Fruit fly (Drosophila melanogaster) whole organism, prepupa: ENCODE results near the gene CG3961.

Experiments used
- CG31627 ChIP-seq: fragments of 200-800 bp; sonication (Bioruptor generic); optimal IDR thresholded peaks from 3 replicates; lab custom pipeline; 2016; ENCODE audit warnings: missing biosample characterization, missing genetic modification characterization
- CG4318 ChIP-seq: fragments of 200-800 bp; sonication (Bioruptor generic); optimal IDR thresholded peaks from 3 replicates; lab custom pipeline; 2017; ENCODE audit warnings: missing biosample characterization, mild to moderate bottlenecking, missing genetic modification characterization
- Eip78C ChIP-seq: fragments of 200-800 bp; sonication (Bioruptor generic); peaks from one replicate; lab custom pipeline; 2016; ENCODE audit warnings: missing biosample characterization, missing genetic modification characterization
- Hr39 ChIP-seq: fragments of 200-800 bp; sonication (Bioruptor generic); optimal IDR thresholded peaks from 2 replicates; lab custom pipeline; 2016; ENCODE audit warnings: missing biosample characterization, missing genetic modification characterization
- OdsH ChIP-seq: fragments of 200-800 bp; sonication (Bioruptor generic); optimal IDR thresholded peaks from 3 replicates; lab custom pipeline; 2016; ENCODE audit warnings: missing biosample characterization, missing genetic modification characterization
- dac ChIP-seq: fragments of 200-800 bp; sonication (Bioruptor generic); optimal IDR thresholded peaks from 2 replicates; lab custom pipeline; 2017; ENCODE audit warnings: missing biosample characterization, mild to moderate bottlenecking, missing genetic modification characterization
- pdm3 ChIP-seq: fragments of 200-800 bp; sonication (Bioruptor generic); optimal IDR thresholded peaks from 3 replicates; lab custom pipeline; 2016; ENCODE audit warnings: missing biosample characterization, missing genetic modification characterization
- salr ChIP-seq, 2 experiments: fragments of 200-800 bp; sonication (Bioruptor generic); optimal IDR thresholded peaks; 3 replicates each; lab custom pipeline; 2016 to 2018; ENCODE audit warnings: missing biosample characterization in 2 of 2, missing genetic modification characterization in 2 of 2, mild to moderate bottlenecking in 1 of 2
- svp ChIP-seq: fragments of 200-800 bp; sonication (Bioruptor generic); peaks from one replicate; lab custom pipeline; 2016; ENCODE audit warnings: missing biosample characterization, missing genetic modification characterization

DNA sequence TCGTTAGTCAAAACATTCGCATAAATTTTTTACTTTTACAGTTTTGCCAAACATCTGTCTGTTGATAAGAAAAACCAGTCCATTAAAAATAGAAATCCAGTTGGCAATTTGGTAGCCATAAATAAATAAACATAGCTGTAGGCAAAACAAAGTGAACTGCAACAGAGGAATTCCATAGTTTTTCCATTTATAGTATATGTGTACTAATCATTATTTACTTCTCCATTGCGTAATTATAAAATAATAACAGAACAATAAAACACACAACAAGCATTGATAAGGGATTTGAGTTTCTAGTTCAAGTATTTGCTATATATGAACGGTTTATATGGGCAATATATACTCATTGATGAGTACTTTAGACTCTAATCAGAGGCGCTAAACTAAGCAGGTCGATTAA is 53.6 kb downstream of the CG3961 start:
- no peak for TF ChIP-seq CG4318 (GFP tag; lab: Kevin White, UChicago)
- TF ChIP-seq dac: no peak
- no peak for TF ChIP-seq Hr39
- no peak for TF ChIP-seq svp (GFP tag; lab: Kevin White, UChicago)
- TF ChIP-seq CG31627 (GFP tag; lab: Kevin White, UChicago): no peak
- TF ChIP-seq salr (GFP tag; optimal IDR thresholded peaks at IDR 0.05; lab: Kevin White, UChicago): no peak
- TF ChIP-seq OdsH (GFP tag; lab: Kevin White, UChicago): no peak
- TF ChIP-seq pdm3 (GFP tag; lab: Kevin White, UChicago): no peak
- no peak for TF ChIP-seq Eip78C (GFP tag; lab: Kevin White, UChicago)
